Worm (Caenorhabditis elegans) whole organism, L1 larva: ENCODE measurements around the gene B0454.8.

ENCODE experiments used
- aly-2 ChIP-seq: fragments of 150-350 bp; optimal IDR thresholded peaks from 2 replicates; lab custom pipeline; 2014; ENCODE audit warnings: missing biosample characterization, missing genetic modification characterization
- blmp-1 ChIP-seq: fragments of 150-350 bp; optimal IDR thresholded peaks from 2 replicates; lab custom pipeline; 2014; ENCODE audit warnings: missing biosample characterization, missing genetic modification characterization
- elt-3 ChIP-seq, 6 experiments: fragments of 150-350 bp in 1 of 6; sonication (generic microtip); optimal IDR thresholded peaks; 2 replicates each; lab custom pipeline; 2017 to 2018; ENCODE audit warnings: missing biosample characterization in 6 of 6, missing genetic modification characterization in 6 of 6, inconsistent platforms in 1 of 6
- fos-1 ChIP-seq: fragments of 150-350 bp; optimal IDR thresholded peaks from 2 replicates; lab custom pipeline; 2014; ENCODE audit warnings: missing biosample characterization, missing genetic modification characterization
- jun-1 ChIP-seq: fragments of 150-350 bp; optimal IDR thresholded peaks from 2 replicates; lab custom pipeline; 2014; ENCODE audit warnings: missing biosample characterization, missing genetic modification reagents, missing genetic modification characterization
- lin-15B ChIP-seq: fragments of 150-350 bp; sonication (generic microtip); optimal IDR thresholded peaks from 3 replicates; lab custom pipeline; 2014; ENCODE audit warnings: missing biosample characterization, missing genetic modification characterization
- lin-35 ChIP-seq, 2 experiments: fragments of 150-350 bp; optimal IDR thresholded peaks; 2 replicates each; lab custom pipeline; 2014; ENCODE audit warnings: missing biosample characterization in 2 of 2, missing genetic modification characterization in 2 of 2, missing genetic modification reagents in 2 of 2
- lsy-2 ChIP-seq, 2 experiments: fragments of 150-350 bp; optimal IDR thresholded peaks; 2 replicates each; lab custom pipeline; 2014; ENCODE audit warnings: missing biosample characterization in 2 of 2, missing genetic modification characterization in 2 of 2
- nhr-28 ChIP-seq: fragments of 150-350 bp; optimal IDR thresholded peaks from 2 replicates; lab custom pipeline; 2014; ENCODE audit warnings: missing biosample characterization, missing genetic modification characterization
- pag-3 ChIP-seq: sonication (generic microtip); optimal IDR thresholded peaks from 2 replicates; lab custom pipeline; 2017; ENCODE audit warnings: missing genetic modification characterization, mild to moderate bottlenecking, missing compliant biosample characterization, antibody characterized with exemption, borderline replicate concordance; ENCODE audit not compliant: insufficient read depth
- unc-130 ChIP-seq: fragments of 150-350 bp; optimal IDR thresholded peaks from 2 replicates; lab custom pipeline; 2017; ENCODE audit warnings: missing biosample characterization, missing genetic modification characterization, inconsistent platforms
- unc-62 ChIP-seq: fragments of 150-350 bp; optimal IDR thresholded peaks from 2 replicates; lab custom pipeline; 2014; ENCODE audit warnings: missing biosample characterization, missing genetic modification reagents, missing genetic modification characterization
- unc-86 ChIP-seq: sonication (generic microtip); optimal IDR thresholded peaks from 2 replicates; lab custom pipeline; 2016; ENCODE audit warnings: missing genetic modification characterization, missing compliant biosample characterization
- zag-1 ChIP-seq: fragments of 150-350 bp; optimal IDR thresholded peaks from 2 replicates; lab custom pipeline; 2014; ENCODE audit warnings: missing biosample characterization, missing genetic modification characterization

ce11 chrII:3050703-3051102 is 7.4 kb upstream of the B0454.8 start, which contains the start of gene sri-31:
- TF ChIP-seq blmp-1 (tag; lab: Kevin White, UChicago) (no peak), elt-3 (tag; optimal IDR thresholded peaks at IDR 0.05; lab: Kevin White, UChicago) (no peak), jun-1 (tag; lab: Kevin White, UChicago) (no peak), aly-2 (tag; lab: Kevin White, UChicago) (no peak), lsy-2 (tag; optimal IDR thresholded peaks at IDR 0.05; lab: Kevin White, UChicago) (no peak), lin-35 (GFP tag; optimal IDR thresholded peaks at IDR 0.05; lab: Kevin White, UChicago) (no peak), pag-3 (no peak), unc-130 (tag; lab: Kevin White, UChicago) (no peak), unc-62 (GFP tag; lab: Kevin White, UChicago) (no peak), unc-86 (tag; lab: Kevin White, UChicago) (no peak), fos-1 (tag; lab: Kevin White, UChicago) (no peak), nhr-28 (tag; lab: Kevin White, UChicago) (no peak), zag-1 (tag; lab: Kevin White, UChicago) (no peak), lin-15B (tag; lab: Kevin White, UChicago) (no peak)
